Worm (Caenorhabditis elegans) whole organism, L4 larva: ENCODE measurements around the gene fbxa-28.

ENCODE experiments used
- daf-19 ChIP-seq: fragments of 200-800 bp; sonication (Bioruptor generic); conservative IDR thresholded peaks from 2 replicates; pipeline ENCODE4 v1.3.6; 2022; ENCODE audit warnings: missing genetic modification characterization, missing compliant biosample characterization
- daf-8 ChIP-seq: fragments of 200-800 bp; sonication (Bioruptor generic); IDR thresholded peaks from 2 replicates; pipeline ENCODE4 v1.3.6; 2022; ENCODE audit warnings: missing genetic modification characterization, missing compliant biosample characterization
- dmd-9 ChIP-seq: fragments of 200-800 bp; sonication (Bioruptor generic); IDR thresholded peaks from 2 replicates; pipeline ENCODE4 v1.3.6; 2022; ENCODE audit warnings: missing genetic modification reagents, missing genetic modification characterization, missing compliant biosample characterization
- egl-27 ChIP-seq: sonication (generic microtip); optimal IDR thresholded peaks from 3 replicates; lab custom pipeline; 2017; ENCODE audit warnings: missing biosample characterization, missing genetic modification reagents, missing genetic modification characterization
- hmg-1.1 ChIP-seq: fragments of 200-800 bp; sonication (Bioruptor generic); IDR thresholded peaks from 2 replicates; pipeline ENCODE4 v1.3.6; 2022; ENCODE audit warnings: missing genetic modification reagents, missing genetic modification characterization, missing compliant biosample characterization
- jun-1 ChIP-seq: fragments of 150-350 bp; optimal IDR thresholded peaks from 2 replicates; lab custom pipeline; 2014; ENCODE audit warnings: missing biosample characterization, missing genetic modification reagents, missing genetic modification characterization
- lin-1 ChIP-seq: fragments of 200-800 bp; sonication (Bioruptor generic); IDR thresholded peaks from 2 replicates; pipeline ENCODE4 v1.3.6; 2022; ENCODE audit warnings: missing genetic modification reagents, missing genetic modification characterization, missing compliant biosample characterization
- lsy-2 ChIP-seq, 2 experiments: fragments of 150-350 bp in 1 of 2; sonication (generic microtip) in 1 of 2; optimal IDR thresholded peaks; 2 replicates each; lab custom pipeline; 2014 to 2017; ENCODE audit warnings: missing biosample characterization in 2 of 2, missing genetic modification characterization in 2 of 2
- madf-5 ChIP-seq, 2 experiments: fragments of 200-800 bp; sonication (Bioruptor generic); IDR thresholded peaks; 2 replicates each; pipeline ENCODE4 v1.3.6; 2022; ENCODE audit warnings: missing compliant biosample characterization in 2 of 2, missing genetic modification characterization in 2 of 2
- nhr-11 ChIP-seq: fragments of 150-350 bp; optimal IDR thresholded peaks from 2 replicates; lab custom pipeline; 2014; ENCODE audit warnings: missing biosample characterization, missing genetic modification characterization
- nhr-48 ChIP-seq: sonication (generic microtip); optimal IDR thresholded peaks from 2 replicates; lab custom pipeline; 2016; ENCODE audit warnings: mild to moderate bottlenecking, missing genetic modification characterization, missing compliant biosample characterization
- pha-4 ChIP-seq, 2 experiments: fragments of 150-350 bp in 1 of 2; fragments of 200-800 bp in 1 of 2; sonication (Bioruptor generic) in 1 of 2; IDR thresholded peaks in 1 of 2; optimal IDR thresholded peaks in 1 of 2; 2 replicates each; pipeline versions ENCODE4 v1.3.6 to Lab custom; 2014 to 2022; ENCODE audit warnings: missing genetic modification characterization in 2 of 2, missing genetic modification reagents in 2 of 2, missing biosample characterization in 1 of 2, missing compliant biosample characterization in 1 of 2
- pqm-1 ChIP-seq: sonication (generic microtip); optimal IDR thresholded peaks from 2 replicates; lab custom pipeline; 2017; ENCODE audit warnings: missing biosample characterization, missing genetic modification characterization
- unc-130 ChIP-seq: sonication (generic microtip); optimal IDR thresholded peaks from 2 replicates; lab custom pipeline; 2016; ENCODE audit warnings: missing genetic modification reagents, missing genetic modification characterization, missing compliant biosample characterization

DNA sequence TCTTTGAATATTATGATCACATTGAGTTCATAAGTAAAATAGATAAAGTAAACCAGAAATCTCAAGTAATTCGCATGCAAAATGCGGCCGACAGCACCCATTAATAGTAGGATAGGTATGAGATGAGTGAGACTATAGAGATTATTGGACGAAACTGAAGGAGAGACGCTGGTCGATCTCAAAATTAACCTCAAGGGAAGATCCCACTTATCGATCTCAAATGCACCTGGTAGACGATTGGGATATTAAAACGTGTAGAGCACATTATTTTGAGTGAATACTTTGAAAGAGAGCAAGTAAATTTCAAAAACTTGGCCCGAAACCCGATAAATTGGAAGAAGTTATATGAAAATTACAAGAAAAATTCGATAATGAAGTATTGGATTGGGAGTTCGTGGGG is 48.0 kb downstream of the fbxa-28 start, which contains the start of gene Y82E9BL.6:
- no peak for TF ChIP-seq daf-19 (GFP tag; lab: Robert Waterston, UW)
- no peak for TF ChIP-seq pha-4 (GFP tag; IDR thresholded peaks at IDR 0.05; lab: Robert Waterston, UW)
- TF ChIP-seq pha-4 (tag; optimal IDR thresholded peaks at IDR 0.05; lab: Kevin White, UChicago), result no peak
- TF ChIP-seq jun-1 (tag; lab: Kevin White, UChicago), result no peak
- no peak for TF ChIP-seq lsy-2 (tag; optimal IDR thresholded peaks at IDR 0.05; lab: Kevin White, UChicago)
- no peak for TF ChIP-seq daf-8 (GFP tag; lab: Robert Waterston, UW)
- TF ChIP-seq madf-5 (GFP tag; IDR thresholded peaks at IDR 0.05; lab: Robert Waterston, UW), result no peak
- TF ChIP-seq pqm-1 (tag; lab: Kevin White, UChicago), result no peak
- no peak for TF ChIP-seq nhr-48 (tag; lab: Kevin White, UChicago)
- no peak for TF ChIP-seq nhr-11 (tag; lab: Kevin White, UChicago)
- TF ChIP-seq lin-1 (GFP tag; lab: Robert Waterston, UW), result no peak
- no peak for TF ChIP-seq hmg-1.1
- TF ChIP-seq unc-130 (GFP tag; lab: Kevin White, UChicago), result no peak
- TF ChIP-seq egl-27 (tag; lab: Kevin White, UChicago), result no peak
- no peak for TF ChIP-seq dmd-9 (GFP tag; lab: Robert Waterston, UW)
